Fruit fly (Drosophila melanogaster): ENCODE measurements around the gene REPTOR-BP.

The REPTOR-BP gene

DNA sequence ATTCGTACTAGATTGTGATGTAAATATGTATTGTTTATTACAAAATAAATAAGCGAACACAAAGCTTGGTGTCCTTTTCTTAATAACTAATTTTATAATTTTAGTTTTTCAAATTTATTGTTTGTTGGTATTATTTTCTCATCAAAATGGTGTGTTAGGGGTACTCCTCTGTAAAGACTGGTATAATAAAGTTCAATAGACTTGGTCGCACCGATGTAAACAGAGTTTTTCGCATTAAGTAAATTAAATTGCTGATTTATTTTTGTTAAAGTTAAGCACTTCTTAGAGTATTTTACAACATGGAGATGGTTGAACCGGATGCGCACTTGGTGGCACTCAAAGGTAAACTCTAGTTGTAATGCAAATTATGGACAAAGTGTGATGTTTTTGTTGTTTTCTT is 2.6 kb downstream of the REPTOR-BP start, which contains the start of gene CG4953 (continued):
- TF ChIP-seq CG10274 (GFP tag; optimal IDR thresholded peaks at IDR 0.05) (no peak), MESR4 (GFP tag; optimal IDR thresholded peaks at IDR 0.05) (peak; percentile 33), stwl (tag; optimal IDR thresholded peaks at IDR 0.05) (peak; percentile 32), CG8359 (GFP tag; optimal IDR thresholded peaks at IDR 0.05; ENCODE audit: borderline replicate concordance) (no peak), E2f2 (GFP tag; IDR thresholded peaks at IDR 0.05) (peak; percentile 26; the same call in 1 of the 2 replicates), salm (tag; optimal IDR thresholded peaks at IDR 0.05) (no peak), ind (GFP tag; optimal IDR thresholded peaks at IDR 0.05) (no peak), wdn (GFP tag; IDR thresholded peaks at IDR 0.05) (no peak), vvl (GFP tag; IDR thresholded peaks at IDR 0.05) (no peak), CG4617 (GFP tag; optimal IDR thresholded peaks at IDR 0.05; ENCODE audit: borderline replicate concordance) (peak; percentile 25)

DNA sequence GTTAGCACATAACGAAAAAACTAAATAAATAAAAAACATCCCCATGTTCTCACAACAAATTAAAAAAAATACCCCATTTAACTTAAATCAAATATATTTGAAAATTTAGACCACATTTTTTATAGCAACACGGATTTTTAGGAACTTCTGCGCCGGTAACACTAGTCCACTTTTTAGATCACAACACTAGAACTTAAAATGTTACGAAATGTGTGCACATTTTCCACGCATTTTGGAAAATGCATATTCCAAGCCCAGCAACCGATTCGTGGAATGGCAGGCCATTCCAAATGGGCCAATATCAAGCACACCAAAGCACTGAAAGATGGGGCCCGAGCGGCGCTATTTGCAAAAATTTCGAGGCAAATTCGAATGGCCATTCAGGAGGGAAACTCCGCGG is 4.8 kb downstream of the REPTOR-BP start, which contains the start of gene CG4957:
Gene CG4957 (plus strand): TSS at position 185 of the 400 bp plus-strand sequence.
- TF ChIP-seq Sin3A (optimal IDR thresholded peaks at IDR 0.05) (no peak), Pdp1 (GFP tag; optimal IDR thresholded peaks at IDR 0.05) (peak in 1 of 2 experiments; percentile 78), fu2 (GFP tag; optimal IDR thresholded peaks at IDR 0.05) (no peak), MTF-1 (GFP tag; optimal IDR thresholded peaks at IDR 0.05; ENCODE audit: borderline replicate concordance) (no peak), Taf1 (GFP tag; IDR thresholded peaks at IDR 0.05) (no peak), CG11085 (GFP tag; IDR thresholded peaks at IDR 0.05) (no peak), CG11504 (tag; optimal IDR thresholded peaks at IDR 0.05) (no peak), gsb (GFP tag; IDR thresholded peaks at IDR 0.05) (no peak), CG5953 (GFP tag; IDR thresholded peaks at IDR 0.05) (no peak), CG8388 (GFP tag; optimal IDR thresholded peaks at IDR 0.05) (no peak), sens (GFP tag) (peak; percentile 53), MBD-R2 (GFP tag; IDR thresholded peaks at IDR 0.05) (peak; percentile 52), CG7271 (tag; optimal IDR thresholded peaks at IDR 0.05) (no peak), CG16813 (GFP tag; IDR thresholded peaks at IDR 0.05; ENCODE audit: partially characterized antibody) (no peak), gfzf (GFP tag; optimal IDR thresholded peaks at IDR 0.05) (peak; percentile 70), CG3281 (GFP tag; optimal IDR thresholded peaks at IDR 0.05) (no peak), sd (tag; optimal IDR thresholded peaks at IDR 0.05) (peak; percentile 79), CG14667 (GFP tag; IDR thresholded peaks at IDR 0.05) (no peak), CG3065 (GFP tag; optimal IDR thresholded peaks at IDR 0.05) (no peak), Hmr (GFP tag; optimal IDR thresholded peaks at IDR 0.05) (no peak), pfk (GFP tag; optimal IDR thresholded peaks at IDR 0.05) (no peak), tll (GFP tag; optimal IDR thresholded peaks at IDR 0.05) (no peak), cas (GFP tag; IDR thresholded peaks at IDR 0.05) (no peak), trem (tag; optimal IDR thresholded peaks at IDR 0.05) (no peak), CG17359 (tag; optimal IDR thresholded peaks at IDR 0.05) (no peak), luna (GFP tag; optimal IDR thresholded peaks at IDR 0.05) (no peak), nerfin-1 (tag; optimal IDR thresholded peaks at IDR 0.05) (peak; percentile 9), stwl (tag; optimal IDR thresholded peaks at IDR 0.05) (peak; percentile 30), CG4617 (GFP tag; optimal IDR thresholded peaks at IDR 0.05; ENCODE audit: borderline replicate concordance) (no peak), dmrt99B (tag; optimal IDR thresholded peaks at IDR 0.05) (no peak), CG4424 (GFP tag; optimal IDR thresholded peaks at IDR 0.05) (no peak), salm (tag; optimal IDR thresholded peaks at IDR 0.05) (no peak), CHES-1-like (GFP tag; optimal IDR thresholded peaks at IDR 0.05) (no peak), CG9797 (GFP tag; optimal IDR thresholded peaks at IDR 0.05) (peak; percentile 30), pros (GFP tag; optimal IDR thresholded peaks at IDR 0.05) (no peak), CG17361 (GFP tag; IDR thresholded peaks at IDR 0.05) (no peak), E2f2 (GFP tag; IDR thresholded peaks at IDR 0.05) (peak; percentile 46), CG1792 (GFP tag; optimal IDR thresholded peaks at IDR 0.05) (no peak), wor (GFP tag; IDR thresholded peaks at IDR 0.05) (no peak), CG18764 (GFP tag; optimal IDR thresholded peaks at IDR 0.05) (no peak), sr (GFP tag; IDR thresholded peaks at IDR 0.05) (no peak), CG11723 (GFP tag; optimal IDR thresholded peaks at IDR 0.05) (no peak), ind (GFP tag; optimal IDR thresholded peaks at IDR 0.05) (no peak), CG30020 (tag; optimal IDR thresholded peaks at IDR 0.05) (no peak)
